Worm (Caenorhabditis elegans) whole organism, L4 larva: ENCODE measurements around the gene mab-3.

Source experiments
- ceh-28 ChIP-seq: fragments of 150-350 bp; optimal IDR thresholded peaks from 2 replicates; lab custom pipeline; 2014; ENCODE audit warnings: missing biosample characterization, missing genetic modification reagents, missing genetic modification characterization
- daf-19 ChIP-seq: fragments of 200-800 bp; sonication (Bioruptor generic); conservative IDR thresholded peaks from 2 replicates; pipeline ENCODE4 v1.3.6; 2022; ENCODE audit warnings: missing genetic modification characterization, missing compliant biosample characterization
- egl-27 ChIP-seq: sonication (generic microtip); optimal IDR thresholded peaks from 3 replicates; lab custom pipeline; 2017; ENCODE audit warnings: missing biosample characterization, missing genetic modification reagents, missing genetic modification characterization
- lim-7 ChIP-seq: fragments of 200-800 bp; sonication (Bioruptor generic); IDR thresholded peaks from 2 replicates; pipeline ENCODE4 v1.3.6; 2022; ENCODE audit warnings: missing genetic modification characterization, missing compliant biosample characterization
- lin-13 ChIP-seq: fragments of 150-350 bp; optimal IDR thresholded peaks from 2 replicates; lab custom pipeline; 2014; ENCODE audit warnings: missing biosample characterization, missing genetic modification reagents, missing genetic modification characterization
- lin-38 ChIP-seq: fragments of 200-800 bp; sonication (Bioruptor generic); IDR thresholded peaks from 2 replicates; pipeline ENCODE4 v1.3.6; 2022; ENCODE audit warnings: missing genetic modification reagents, missing genetic modification characterization, missing compliant biosample characterization
- nhr-11 ChIP-seq: fragments of 150-350 bp; optimal IDR thresholded peaks from 2 replicates; lab custom pipeline; 2014; ENCODE audit warnings: missing biosample characterization, missing genetic modification characterization
- nhr-42 ChIP-seq: fragments of 200-800 bp; sonication (Bioruptor generic); IDR thresholded peaks from 2 replicates; pipeline ENCODE4 v1.3.6; 2022; ENCODE audit warnings: missing genetic modification characterization, missing compliant biosample characterization
- snpc-4 ChIP-seq: fragments of 150-350 bp; optimal IDR thresholded peaks from 2 replicates; lab custom pipeline; 2014; ENCODE audit warnings: missing biosample characterization, missing genetic modification characterization
- unc-39 ChIP-seq: sonication (generic microtip); optimal IDR thresholded peaks from 2 replicates; lab custom pipeline; 2017; ENCODE audit warnings: missing biosample characterization, missing genetic modification characterization
- unc-62 ChIP-seq, 3 experiments: fragments of 150-350 bp in 1 of 3; sonication (generic microtip); optimal IDR thresholded peaks in 2 of 3; peaks in 1 of 3; 1 replicate in 1 of 3; 2 replicates in 2 of 3; lab custom pipeline; 2014 to 2017; ENCODE audit warnings: missing biosample characterization in 3 of 3, missing genetic modification characterization in 3 of 3, missing genetic modification reagents in 3 of 3, missing genotype in 1 of 3
- zfp-2 ChIP-seq: sonication (generic microtip); optimal IDR thresholded peaks from 2 replicates; lab custom pipeline; 2016; ENCODE audit warnings: mild to moderate bottlenecking, missing genetic modification characterization, missing compliant biosample characterization
- ztf-11 ChIP-seq: fragments of 150-350 bp; optimal IDR thresholded peaks from 2 replicates; lab custom pipeline; 2014; ENCODE audit warnings: missing biosample characterization, missing genetic modification characterization

DNA sequence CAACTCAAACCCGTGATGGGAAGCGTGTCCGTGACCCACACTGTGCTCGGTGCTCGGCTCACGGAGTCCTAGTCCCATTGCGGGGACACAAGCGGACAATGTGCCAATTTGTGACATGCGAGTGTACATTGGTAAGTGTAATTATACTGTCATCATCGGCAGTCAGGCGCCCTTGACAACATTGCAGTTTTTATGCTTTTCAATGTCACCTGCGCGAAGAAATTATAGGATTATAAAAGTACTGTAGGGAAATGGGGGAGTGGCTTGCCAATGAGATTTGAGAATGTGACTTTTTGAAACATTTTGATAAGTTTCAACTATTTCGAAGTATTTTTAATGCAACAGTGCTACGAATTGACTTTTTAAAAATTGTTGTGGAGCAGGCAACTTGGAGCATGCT is 3.8 kb downstream of the mab-3 start:
- TF ChIP-seq daf-19 (GFP tag; lab: Robert Waterston, UW) (no peak), unc-39 (no peak), nhr-11 (tag; lab: Kevin White, UChicago) (no peak), nhr-42 (no peak), lin-13 (GFP tag; lab: Kevin White, UChicago) (no peak), lin-38 (GFP tag; lab: Robert Waterston, UW) (no peak), egl-27 (no peak), lim-7 (GFP tag; lab: Robert Waterston, UW) (no peak), zfp-2 (tag; lab: Kevin White, UChicago) (no peak), unc-62 (GFP tag; optimal IDR thresholded peaks at IDR 0.05 in 1 of 2; lab: Kevin White, UChicago) (no peak), unc-62 (tag; optimal IDR thresholded peaks at IDR 0.05; lab: Kevin White, UChicago) (no peak), ceh-28 (tag; lab: Kevin White, UChicago) (no peak), ztf-11 (no peak), snpc-4 (tag; lab: Kevin White, UChicago) (no peak)
